Fruit fly (Drosophila melanogaster) whole organism, embryonic: ENCODE data around the gene Sf3b3.

ENCODE experiments used
- Atf-2 ChIP-seq: fragments of 200-800 bp; sonication (Bioruptor generic); optimal IDR thresholded peaks from 2 replicates; lab custom pipeline; 2016; ENCODE audit warnings: missing biosample characterization, missing genetic modification characterization
- CG11093 ChIP-seq: fragments of 200-800 bp; sonication (Bioruptor generic); IDR thresholded peaks from 3 replicates; pipeline ENCODE4 v1.3.6; 2022; ENCODE audit warnings: missing biosample characterization, missing genetic modification characterization
- CG11696 ChIP-seq: fragments of 200-800 bp; sonication (Bioruptor generic); IDR thresholded peaks from 2 replicates; pipeline ENCODE4 v1.3.6; 2022; ENCODE audit warnings: missing biosample characterization, missing genetic modification characterization
- CG12219 ChIP-seq: fragments of 200-800 bp; sonication (Bioruptor generic); optimal IDR thresholded peaks from 3 replicates; lab custom pipeline; 2018; ENCODE audit warnings: missing biosample characterization, mild to moderate bottlenecking, missing genetic modification characterization
- CG12391 ChIP-seq: fragments of 200-800 bp; sonication (Bioruptor generic); optimal IDR thresholded peaks from 3 replicates; lab custom pipeline; 2018; ENCODE audit warnings: missing biosample characterization, mild to moderate bottlenecking, missing genetic modification characterization, moderate library complexity
- CG12659 ChIP-seq: fragments of 200-800 bp; sonication (Bioruptor generic); optimal IDR thresholded peaks from 3 replicates; lab custom pipeline; 2017; ENCODE audit warnings: mild to moderate bottlenecking, missing biosample characterization, missing genetic modification reagents, missing genetic modification characterization
- CG12769 ChIP-seq: fragments of 200-800 bp; sonication (Bioruptor generic); optimal IDR thresholded peaks from 2 replicates; lab custom pipeline; 2019; ENCODE audit warnings: missing biosample characterization, mild to moderate bottlenecking, missing genetic modification characterization, moderate library complexity
- CG13894 ChIP-seq: fragments of 200-800 bp; sonication (Bioruptor generic); optimal IDR thresholded peaks from 3 replicates; lab custom pipeline; 2018; ENCODE audit warnings: missing biosample characterization, mild to moderate bottlenecking, missing genetic modification characterization, moderate library complexity
- CG14441 ChIP-seq: fragments of 200-800 bp; sonication (Bioruptor generic); IDR thresholded peaks from 2 replicates; pipeline ENCODE4 v1.3.6; 2022; ENCODE audit warnings: missing biosample characterization, missing genetic modification characterization
- CG14860 ChIP-seq: fragments of 200-800 bp; sonication (Bioruptor generic); IDR thresholded peaks from 3 replicates; pipeline ENCODE4 v1.3.6; 2022; ENCODE audit warnings: missing biosample characterization, missing genetic modification characterization; ENCODE audit not compliant: partially characterized antibody
- CG17568 ChIP-seq: fragments of 200-800 bp; sonication (Bioruptor generic); optimal IDR thresholded peaks from 2 replicates; lab custom pipeline; 2018; ENCODE audit warnings: missing biosample characterization, mild to moderate bottlenecking, missing genetic modification characterization, moderate library complexity
- CG34224 ChIP-seq: fragments of 200-800 bp; sonication (Bioruptor generic); IDR thresholded peaks from 3 replicates; pipeline ENCODE4 v1.3.6; 2022; ENCODE audit warnings: missing biosample characterization, missing genetic modification characterization; ENCODE audit not compliant: partially characterized antibody
- CG6683 ChIP-seq: fragments of 200-800 bp; sonication (Bioruptor generic); optimal IDR thresholded peaks from 2 replicates; lab custom pipeline; 2017; ENCODE audit warnings: missing biosample characterization, mild to moderate bottlenecking, missing genetic modification characterization, missing genetic modification reagents
- CG8924 ChIP-seq: fragments of 200-800 bp; optimal IDR thresholded peaks from 3 replicates; lab custom pipeline; 2019; ENCODE audit warnings: missing biosample characterization, mild to moderate bottlenecking, missing genetic modification characterization, moderate library complexity
- CG9215 ChIP-seq: fragments of 200-800 bp; sonication (Bioruptor generic); IDR thresholded peaks from 2 replicates; pipeline ENCODE4 v1.3.6; 2022; ENCODE audit warnings: missing biosample characterization, missing genetic modification characterization
- Dbx ChIP-seq: fragments of 200-800 bp; sonication (Bioruptor generic); IDR thresholded peaks from 3 replicates; pipeline ENCODE4 v1.3.6; 2022; ENCODE audit warnings: missing biosample characterization, missing genetic modification characterization
- Deaf1 ChIP-seq: fragments of 200-800 bp; optimal IDR thresholded peaks from 3 replicates; lab custom pipeline; 2019; ENCODE audit warnings: missing biosample characterization, mild to moderate bottlenecking, missing genetic modification characterization, moderate library complexity
- Dek ChIP-seq: fragments of 200-800 bp; sonication (Bioruptor generic); optimal IDR thresholded peaks from 3 replicates; lab custom pipeline; 2019; ENCODE audit warnings: missing biosample characterization, mild to moderate bottlenecking, missing genetic modification characterization, moderate library complexity
- Dfd ChIP-seq, 2 experiments: fragments of >200 bp; optimal IDR thresholded peaks; 2 replicates each; lab custom pipeline; 2017; ENCODE audit warnings: missing biosample characterization in 2 of 2, missing genetic modification characterization in 2 of 2
- Doc2 ChIP-seq: fragments of 200-800 bp; sonication (Bioruptor generic); IDR thresholded peaks from 2 replicates; pipeline ENCODE4 v1.3.6; 2022; ENCODE audit warnings: missing biosample characterization, missing genetic modification characterization
- Ets97D ChIP-seq: fragments of 200-800 bp; sonication (Bioruptor generic); optimal IDR thresholded peaks from 3 replicates; lab custom pipeline; 2016; ENCODE audit warnings: missing biosample characterization, missing genetic modification characterization
- Fer1 ChIP-seq: fragments of 200-800 bp; sonication (Bioruptor generic); optimal IDR thresholded peaks from 2 replicates; lab custom pipeline; 2017; ENCODE audit warnings: missing biosample characterization, mild to moderate bottlenecking, missing genetic modification characterization
- Jarid2 ChIP-seq: fragments of 200-800 bp; sonication (Bioruptor generic); optimal IDR thresholded peaks from 3 replicates; lab custom pipeline; 2017; ENCODE audit warnings: mild to moderate bottlenecking, missing biosample characterization, missing genetic modification reagents, missing genetic modification characterization
- Neu2 ChIP-seq: fragments of 200-800 bp; sonication (Bioruptor generic); optimal IDR thresholded peaks from 3 replicates; lab custom pipeline; 2016; ENCODE audit warnings: missing biosample characterization, missing genetic modification characterization, borderline replicate concordance
- NfI ChIP-seq: fragments of 200-800 bp; sonication (Bioruptor generic); optimal IDR thresholded peaks from 3 replicates; lab custom pipeline; 2018; ENCODE audit warnings: missing biosample characterization, mild to moderate bottlenecking, missing genetic modification characterization, moderate library complexity
- Scr ChIP-seq: fragments of 200-800 bp; sonication (Bioruptor generic); IDR thresholded peaks from 2 replicates; pipeline ENCODE4 v1.3.6; 2022; ENCODE audit warnings: missing biosample characterization, missing genetic modification characterization; ENCODE audit not compliant: partially characterized antibody
- Side ChIP-seq: fragments of 200-800 bp; sonication (Bioruptor generic); optimal IDR thresholded peaks from 2 replicates; lab custom pipeline; 2016; ENCODE audit warnings: missing biosample characterization, missing genetic modification characterization
- YL-1 ChIP-seq: fragments of 200-800 bp; sonication (Bioruptor generic); optimal IDR thresholded peaks from 3 replicates; lab custom pipeline; 2017; ENCODE audit warnings: missing biosample characterization, mild to moderate bottlenecking, missing genetic modification characterization
- al ChIP-seq: fragments of 200-800 bp; sonication (Bioruptor generic); IDR thresholded peaks from 2 replicates; pipeline ENCODE4 v1.3.6; 2022; ENCODE audit warnings: missing biosample characterization, missing genetic modification characterization
- aop ChIP-seq: fragments of 200-800 bp; sonication (Bioruptor generic); IDR thresholded peaks from 2 replicates; pipeline ENCODE4 v1.3.6; 2022; ENCODE audit warnings: missing biosample characterization, missing genetic modification characterization
- ara ChIP-seq: fragments of 200-800 bp; sonication (Bioruptor generic); IDR thresholded peaks from 2 replicates; pipeline ENCODE4 v1.3.6; 2022; ENCODE audit warnings: missing biosample characterization, missing genetic modification characterization
- bcd ChIP-seq: fragments of 200-800 bp; sonication (Bioruptor generic); optimal IDR thresholded peaks from 2 replicates; lab custom pipeline; 2017; ENCODE audit warnings: missing biosample characterization, mild to moderate bottlenecking, missing genetic modification characterization
- crp ChIP-seq, 2 experiments: fragments of 200-800 bp; sonication (Bioruptor generic); optimal IDR thresholded peaks; 2 replicates in 1 of 2; 3 replicates in 1 of 2; lab custom pipeline; 2017; ENCODE audit warnings: missing biosample characterization in 2 of 2, missing genetic modification characterization in 2 of 2, mild to moderate bottlenecking in 1 of 2, moderate library complexity in 1 of 2
- cwo ChIP-seq: fragments of 200-800 bp; sonication (Bioruptor generic); optimal IDR thresholded peaks from 3 replicates; lab custom pipeline; 2017; ENCODE audit warnings: missing biosample characterization, missing genetic modification characterization, mild to moderate bottlenecking, moderate library complexity, missing genetic modification reagents
- ewg ChIP-seq: fragments of 200-800 bp; sonication (Bioruptor generic); optimal IDR thresholded peaks from 3 replicates; lab custom pipeline; 2017; ENCODE audit warnings: mild to moderate bottlenecking, missing biosample characterization, missing genetic modification reagents, missing genetic modification characterization
- gem ChIP-seq: fragments of 200-800 bp; sonication (Bioruptor generic); optimal IDR thresholded peaks from 2 replicates; lab custom pipeline; 2019; ENCODE audit warnings: missing biosample characterization, mild to moderate bottlenecking, missing genetic modification characterization, moderate library complexity
- hbn ChIP-seq: fragments of 200-800 bp; sonication (Bioruptor generic); IDR thresholded peaks from 2 replicates; pipeline ENCODE4 v1.3.6; 2022; ENCODE audit warnings: missing biosample characterization, missing genetic modification characterization; ENCODE audit not compliant: partially characterized antibody
- ind ChIP-seq: fragments of 200-800 bp; sonication (Bioruptor generic); optimal IDR thresholded peaks from 3 replicates; lab custom pipeline; 2016; ENCODE audit warnings: missing biosample characterization, missing genetic modification characterization
- kay ChIP-seq: fragments of 200-800 bp; sonication (Bioruptor generic); optimal IDR thresholded peaks from 2 replicates; lab custom pipeline; 2016; ENCODE audit warnings: missing biosample characterization, missing genetic modification characterization
- kni ChIP-seq: fragments of 200-800 bp; sonication (Bioruptor generic); optimal IDR thresholded peaks from 3 replicates; lab custom pipeline; 2017; ENCODE audit warnings: mild to moderate bottlenecking, missing biosample characterization, missing genetic modification reagents, missing genetic modification characterization
- knrl ChIP-seq: fragments of 200-800 bp; sonication (Bioruptor generic); IDR thresholded peaks from 3 replicates; pipeline ENCODE4 v1.3.6; 2022; ENCODE audit warnings: missing biosample characterization, missing genetic modification characterization; ENCODE audit not compliant: partially characterized antibody
- lmd ChIP-seq: fragments of 200-800 bp; sonication (Bioruptor generic); IDR thresholded peaks from 2 replicates; pipeline ENCODE4 v1.3.6; 2022; ENCODE audit warnings: missing biosample characterization, missing genetic modification characterization
- nerfin-2 ChIP-seq: fragments of 200-800 bp; sonication (Bioruptor generic); IDR thresholded peaks from 2 replicates; pipeline ENCODE4 v1.3.6; 2022; ENCODE audit warnings: missing biosample characterization, missing genetic modification characterization; ENCODE audit not compliant: partially characterized antibody
- nom ChIP-seq: fragments of 200-800 bp; sonication (Bioruptor generic); optimal IDR thresholded peaks from 2 replicates; lab custom pipeline; 2017; ENCODE audit warnings: missing biosample characterization, missing genetic modification characterization, mild to moderate bottlenecking, moderate library complexity, missing genetic modification reagents
- peb ChIP-seq: fragments of 200-800 bp; sonication (Bioruptor generic); IDR thresholded peaks from 2 replicates; pipeline ENCODE4 v1.3.6; 2022; ENCODE audit warnings: missing biosample characterization, missing genetic modification characterization
- rib ChIP-seq: fragments of 200-800 bp; sonication (Bioruptor generic); IDR thresholded peaks from 2 replicates; pipeline ENCODE4 v1.3.6; 2022; ENCODE audit warnings: missing biosample characterization, missing genetic modification characterization
- sqz ChIP-seq: fragments of 200-800 bp; sonication (Bioruptor generic); optimal IDR thresholded peaks from 3 replicates; lab custom pipeline; 2018; ENCODE audit warnings: missing biosample characterization, mild to moderate bottlenecking, missing genetic modification characterization
- z ChIP-seq: fragments of 200-800 bp; sonication (Bioruptor generic); IDR thresholded peaks from 3 replicates; pipeline ENCODE4 v1.3.6; 2022; ENCODE audit warnings: missing biosample characterization, missing genetic modification characterization

Gene Sf3b3

dm6 chr3L:802700-803273 is 30.4 kb downstream of the Sf3b3 start (continued):
- TF ChIP-seq CG13894 (peak; percentile 83), YL-1 (GFP tag; lab: Kevin White, UChicago) (no peak), ewg (peak; percentile 93), aop (peak; percentile 80), Doc2 (0 out of 2 replicates have a peak, but pooled peaks have one; percentile 30), CG12659 (GFP tag; lab: Kevin White, UChicago) (peak; percentile 85), CG12219 (peak; percentile 89), CG14860 (no peak), Ets97D (GFP tag; lab: Kevin White, UChicago) (peak; percentile 50), Jarid2 (GFP tag; lab: Kevin White, UChicago) (peak; percentile 28), ind (GFP tag; lab: Kevin White, UChicago) (peak; percentile 90), kni (peak; percentile 39), sqz (GFP tag; lab: Kevin White, UChicago) (peak; percentile 62), hbn (GFP tag; lab: Robert Waterston, UW) (no peak), nom (GFP tag; lab: Kevin White, UChicago) (peak; percentile 82), nerfin-2 (GFP tag; lab: Robert Waterston, UW) (no peak; the same call in 1 of the 2 replicates), rib (GFP tag; lab: Robert Waterston, UW) (peak; percentile 89), CG34224 (no peak), gem (tag; lab: Kevin White, UChicago) (peak; percentile 91), Dfd (GFP tag; optimal IDR thresholded peaks at IDR 0.05; lab: Kevin White, UChicago) (no peak), CG12391 (peak; percentile 86), lmd (peak; percentile 86), knrl (GFP tag; lab: Robert Waterston, UW) (no peak), CG17568 (GFP tag; lab: Kevin White, UChicago) (peak; percentile 72), Side (peak; percentile 88), Fer1 (GFP tag; lab: Kevin White, UChicago) (peak; percentile 90), kay (GFP tag; lab: Kevin White, UChicago) (peak; percentile 78), Scr (GFP tag; lab: Robert Waterston, UW) (no peak), Atf-2 (GFP tag; lab: Kevin White, UChicago) (peak; percentile 88), Dbx (GFP tag; lab: Robert Waterston, UW) (peak; percentile 91), cwo (GFP tag; lab: Kevin White, UChicago) (peak; percentile 72), CG6683 (GFP tag; lab: Kevin White, UChicago) (peak; percentile 75), bcd (GFP tag; lab: Kevin White, UChicago) (peak; percentile 85), CG11093 (peak; percentile 92), Deaf1 (peak; percentile 62), peb (GFP tag; lab: Robert Waterston, UW) (peak; percentile 83), CG8924 (tag; lab: Kevin White, UChicago) (peak; percentile 83), al (peak; percentile 63), Neu2 (no peak), CG14441 (GFP tag; lab: Robert Waterston, UW) (peak; percentile 90), CG9215 (GFP tag; lab: Robert Waterston, UW) (peak; percentile 78), NfI (GFP tag; lab: Kevin White, UChicago) (peak; percentile 90), CG11696 (GFP tag; lab: Robert Waterston, UW) (peak; percentile 78), z (no peak), crp (GFP tag; optimal IDR thresholded peaks at IDR 0.05; lab: Kevin White, UChicago) (peak in 1 of 2 experiments; percentile 33), CG12769 (tag; lab: Kevin White, UChicago) (peak; percentile 96), ara (GFP tag; lab: Robert Waterston, UW) (peak; percentile 94), Dek (tag; lab: Kevin White, UChicago) (peak; percentile 86)
